Fruit fly (Drosophila melanogaster): Measurements from ENCODE around the gene CG6660.

The CG6660 gene

dm6 chr3R:22923052-22923451, at the start of gene CG6660:
CG6660 (plus strand) TSS chr3R:22923352.
- TF ChIP-seq CG8478 (optimal IDR thresholded peaks at IDR 0.05) (no peak), CTCF (optimal IDR thresholded peaks at IDR 0.05) (no peak)

dm6 chr3R:22877610-22878009, 45.5 kb upstream of the CG6660 start:
- TF ChIP-seq CG8478 (optimal IDR thresholded peaks at IDR 0.05) (no peak), CTCF (optimal IDR thresholded peaks at IDR 0.05) (no peak)

- TF ChIP-seq CG8478 (optimal IDR thresholded peaks at IDR 0.05) (no peak), CTCF (optimal IDR thresholded peaks at IDR 0.05) (no peak)
These were observed 44.7 kb upstream of the CG6660 start for dm6 chr3R:22878416-22878815.

- TF ChIP-seq CTCF (optimal IDR thresholded peaks at IDR 0.05): no peak
- TF ChIP-seq CG8478 (optimal IDR thresholded peaks at IDR 0.05): no peak
These were observed 36.3 kb upstream of the CG6660 start for dm6 chr3R:22886832-22887231.

dm6 chr3R:22889302-22889701, 33.9 kb upstream of the CG6660 start:
- TF ChIP-seq CTCF (optimal IDR thresholded peaks at IDR 0.05) (no peak), CG8478 (optimal IDR thresholded peaks at IDR 0.05) (no peak)

dm6 chr3R:22891707-22892106, 31.4 kb upstream of the CG6660 start:
- TF ChIP-seq CTCF (optimal IDR thresholded peaks at IDR 0.05) (no peak), CG8478 (optimal IDR thresholded peaks at IDR 0.05) (no peak)

- no peak for TF ChIP-seq CTCF (optimal IDR thresholded peaks at IDR 0.05)
- TF ChIP-seq CG8478 (optimal IDR thresholded peaks at IDR 0.05): no peak
These were observed 27.8 kb upstream of the CG6660 start for dm6 chr3R:22895335-22895734.

- TF ChIP-seq CTCF (optimal IDR thresholded peaks at IDR 0.05) (no peak), CG8478 (optimal IDR thresholded peaks at IDR 0.05) (no peak)
These were observed 24.8 kb upstream of the CG6660 start for dm6 chr3R:22898307-22898706.

- TF ChIP-seq CTCF (optimal IDR thresholded peaks at IDR 0.05) (peak; percentile 18 to 37), CG8478 (optimal IDR thresholded peaks at IDR 0.05) (no peak)
These were observed 24.1 kb upstream of the CG6660 start, which contains the start of gene klg for dm6 chr3R:22899041-22899440. klg (plus strand) TSS chr3R:22899284.

dm6 chr3R:22911049-22911448, 12.1 kb upstream of the CG6660 start:
- no peak for TF ChIP-seq CTCF (optimal IDR thresholded peaks at IDR 0.05)
- no peak for TF ChIP-seq CG8478 (optimal IDR thresholded peaks at IDR 0.05)

- TF ChIP-seq CTCF (optimal IDR thresholded peaks at IDR 0.05) (peak; percentile 64 to 71), CG8478 (optimal IDR thresholded peaks at IDR 0.05) (no peak)
These were observed 42.1 kb downstream of the CG6660 start for dm6 chr3R:22965220-22965619.

- TF ChIP-seq CG8478 (optimal IDR thresholded peaks at IDR 0.05) (no peak), CTCF (optimal IDR thresholded peaks at IDR 0.05) (no peak)
These were observed 42.8 kb downstream of the CG6660 start, which contains the start of gene Tpl94D for dm6 chr3R:22965984-22966383. Tpl94D (plus strand) TSS chr3R:22966284.
